Worm (Caenorhabditis elegans) whole organism, L4 larva: Measurements from ENCODE around the gene scly-1.

Source experiments
- Y48G9A.11 ChIP-seq: fragments of 200-800 bp; sonication (Bioruptor generic); IDR thresholded peaks from 2 replicates; pipeline ENCODE4 v1.3.6; 2022; ENCODE audit warnings: missing genetic modification reagents, missing genetic modification characterization, missing compliant biosample characterization
- lir-3 ChIP-seq: sonication (generic microtip); optimal IDR thresholded peaks from 2 replicates; lab custom pipeline; 2016; ENCODE audit warnings: mild to moderate bottlenecking, missing genetic modification characterization, missing compliant biosample characterization
- nhr-77 ChIP-seq: fragments of 150-350 bp; optimal IDR thresholded peaks from 2 replicates; lab custom pipeline; 2014; ENCODE audit warnings: missing biosample characterization, missing genetic modification characterization

DNA sequence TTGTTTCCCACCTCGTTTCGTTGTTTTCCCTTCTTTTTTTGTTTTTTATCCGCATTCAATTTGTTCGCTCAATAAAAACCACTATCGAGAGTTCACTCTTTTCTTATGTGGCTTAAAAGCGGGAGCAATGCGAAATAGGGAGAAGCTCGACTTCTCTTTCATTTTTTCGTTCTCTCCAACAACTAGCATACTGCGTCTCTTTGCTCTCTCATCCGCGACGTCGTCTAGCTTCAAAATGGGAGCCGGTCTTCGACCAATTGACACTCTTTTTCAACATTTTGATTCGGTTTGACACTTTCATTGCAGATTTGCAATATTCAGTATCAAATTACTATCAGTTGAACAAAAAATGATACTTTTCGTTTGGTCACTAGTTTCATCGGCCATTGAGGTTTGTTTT, 7.0 kb downstream of the scly-1 start, which contains the start of gene bpl-1:
- no peak for TF ChIP-seq Y48G9A.11
- TF ChIP-seq lir-3 (tag; lab: Kevin White, UChicago) = no peak
- no peak for TF ChIP-seq nhr-77
